Worm (Caenorhabditis elegans) whole organism, late embryonic: Measurements from ENCODE around the gene T04B2.8.

Experiments used
- F13H6.1 ChIP-seq: sonication (generic microtip); optimal IDR thresholded peaks from 2 replicates; lab custom pipeline; 2016; ENCODE audit warnings: missing genetic modification characterization, missing compliant biosample characterization
- K02D7.2 ChIP-seq: sonication (generic microtip); optimal IDR thresholded peaks from 2 replicates; lab custom pipeline; 2017; ENCODE audit warnings: mild to moderate bottlenecking, missing genetic modification characterization, missing compliant biosample characterization
- ama-1 ChIP-seq: fragments of 150-350 bp; optimal IDR thresholded peaks from 2 replicates; lab custom pipeline; 2014
- ceh-18 ChIP-seq: sonication (generic microtip); optimal IDR thresholded peaks from 2 replicates; lab custom pipeline; 2016; ENCODE audit warnings: missing genetic modification characterization, missing compliant biosample characterization
- ceh-31 ChIP-seq: sonication (generic microtip); optimal IDR thresholded peaks from 2 replicates; lab custom pipeline; 2016; ENCODE audit warnings: missing genetic modification characterization, missing compliant biosample characterization
- dve-1 ChIP-seq: sonication (generic microtip); optimal IDR thresholded peaks from 2 replicates; lab custom pipeline; 2017; ENCODE audit warnings: antibody characterized with exemption, mild to moderate bottlenecking, missing genetic modification characterization, missing compliant biosample characterization
- lim-6 ChIP-seq: sonication (generic microtip); optimal IDR thresholded peaks from 2 replicates; lab custom pipeline; 2016; ENCODE audit warnings: missing genetic modification characterization, missing compliant biosample characterization
- odd-2 ChIP-seq: sonication (generic microtip); optimal IDR thresholded peaks from 2 replicates; lab custom pipeline; 2017; ENCODE audit warnings: antibody characterized with exemption, mild to moderate bottlenecking, missing genetic modification characterization, missing compliant biosample characterization
- pat-9 ChIP-seq: fragments of 200-800 bp; sonication (Bioruptor generic); optimal IDR thresholded peaks from 2 replicates; lab custom pipeline; 2018; ENCODE audit warnings: mild to moderate bottlenecking, missing genetic modification characterization, moderate library complexity, missing compliant biosample characterization
- pqm-1 ChIP-seq: sonication (generic microtip); optimal IDR thresholded peaks from 2 replicates; lab custom pipeline; 2016; ENCODE audit warnings: missing genetic modification characterization, missing compliant biosample characterization
- tbx-7 ChIP-seq: sonication (generic microtip); optimal IDR thresholded peaks from 2 replicates; lab custom pipeline; 2016; ENCODE audit warnings: missing genotype, missing genetic modification characterization, missing compliant biosample characterization
- unc-86 ChIP-seq: sonication (generic microtip); optimal IDR thresholded peaks from 2 replicates; lab custom pipeline; 2016; ENCODE audit warnings: missing genetic modification characterization, missing compliant biosample characterization

DNA sequence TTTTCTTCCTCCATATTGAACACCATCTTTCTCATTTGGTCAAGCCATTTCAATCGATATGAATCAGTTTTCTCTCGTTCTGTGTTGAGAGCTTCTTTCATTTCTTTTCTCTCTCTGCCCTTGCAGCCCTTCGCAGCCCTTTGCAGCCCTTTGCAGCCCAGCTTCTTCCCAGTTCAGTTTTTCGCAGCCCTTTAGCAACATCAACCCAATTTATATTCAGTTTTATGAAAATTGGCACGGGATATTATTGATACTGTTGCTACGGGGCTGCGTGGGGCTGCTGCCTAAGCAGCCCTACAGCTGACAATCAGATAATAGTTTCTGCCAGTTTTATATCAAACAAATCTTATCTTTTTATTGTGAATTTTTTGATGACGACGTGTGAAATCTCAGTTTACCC, 14.0 kb downstream of the T04B2.8 start, which contains the start of gene F44D12.10:
- TF ChIP-seq ama-1 (lab: Kevin White, UChicago) (no peak), pat-9 (tag; lab: Kevin White, UChicago) (no peak), ceh-31 (no peak), K02D7.2 (tag; lab: Kevin White, UChicago) (no peak), dve-1 (tag; lab: Kevin White, UChicago) (no peak), unc-86 (tag; lab: Kevin White, UChicago) (no peak), lim-6 (no peak), odd-2 (no peak), ceh-18 (no peak), pqm-1 (tag; lab: Kevin White, UChicago) (no peak), F13H6.1 (tag; lab: Kevin White, UChicago) (no peak), tbx-7 (tag; lab: Kevin White, UChicago) (no peak)
